Worm (Caenorhabditis elegans): ENCODE measurements around the gene B0507.1.

DNA sequence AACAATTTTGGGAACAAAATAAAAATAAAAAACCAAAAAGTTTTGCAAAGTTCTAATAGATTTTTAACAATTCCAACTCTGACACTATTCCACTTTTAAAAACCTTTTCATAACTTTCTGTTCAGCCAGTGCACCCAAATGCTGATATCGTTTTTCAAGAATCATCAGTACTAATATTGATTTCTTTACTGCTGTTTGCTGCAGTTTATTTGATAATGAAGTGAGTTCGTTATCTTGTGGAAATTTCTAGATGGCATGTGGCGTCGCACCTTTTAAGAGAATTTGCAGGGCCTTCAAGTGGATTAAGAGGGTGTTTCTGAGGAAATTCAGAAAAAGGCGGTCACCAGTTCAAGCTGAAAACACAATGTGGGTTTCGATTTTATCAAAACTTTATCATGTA lies 45.4 kb upstream of the B0507.1 start:
- no peak for TF ChIP-seq lin-13 (GFP tag; optimal IDR thresholded peaks at IDR 0.05)
- no peak for TF ChIP-seq jun-1 (tag; optimal IDR thresholded peaks at IDR 0.05)
- no peak for TF ChIP-seq ZK546.5 (tag; optimal IDR thresholded peaks at IDR 0.05)
- TF ChIP-seq nhr-237 (tag; optimal IDR thresholded peaks at IDR 0.05), result no peak
- TF ChIP-seq dmd-8 (GFP tag; IDR thresholded peaks at IDR 0.05), result no peak
- TF ChIP-seq cey-2 (tag; optimal IDR thresholded peaks at IDR 0.05; ENCODE audit: borderline replicate concordance, insufficient read depth), result no peak
- no peak for TF ChIP-seq hmg-1.1 (GFP tag; IDR thresholded peaks at IDR 0.05)
- no peak for TF ChIP-seq ztf-11 (tag; optimal IDR thresholded peaks at IDR 0.05)
- no peak for TF ChIP-seq F26F4.8 (GFP tag; conservative IDR thresholded peaks at IDR 0.05)
